Fruit fly (Drosophila melanogaster): ENCODE results near the gene ATP7.

- no peak for TF ChIP-seq Sin3A (optimal IDR thresholded peaks at IDR 0.05)
- no peak for TF ChIP-seq psq (optimal IDR thresholded peaks at IDR 0.05)
- no peak for TF ChIP-seq insv (optimal IDR thresholded peaks at IDR 0.05)
Observed at dm6 chrX:11820284-11821075, 34.3 kb upstream of the ATP7 start.
